Worm (Caenorhabditis elegans): ENCODE measurements around the gene T19C3.6.

Gene T19C3.6

ce11 chrIII:598687-599086 is 32.6 kb downstream of the T19C3.6 start, which contains the start of gene Y55B1AR.2:
Gene Y55B1AR.2, minus strand, starts transcription at chrIII:598787.
- TF ChIP-seq unc-62 (GFP tag; optimal IDR thresholded peaks at IDR 0.05), result no peak

- TF ChIP-seq unc-62 (GFP tag; optimal IDR thresholded peaks at IDR 0.05), result no peak
Observed at ce11 chrIII:598168-598567, 33.2 kb downstream of the T19C3.6 start.

- no peak for TF ChIP-seq unc-62 (GFP tag; optimal IDR thresholded peaks at IDR 0.05)
Observed at ce11 chrIII:595449-595848, 35.9 kb downstream of the T19C3.6 start.

DNA sequence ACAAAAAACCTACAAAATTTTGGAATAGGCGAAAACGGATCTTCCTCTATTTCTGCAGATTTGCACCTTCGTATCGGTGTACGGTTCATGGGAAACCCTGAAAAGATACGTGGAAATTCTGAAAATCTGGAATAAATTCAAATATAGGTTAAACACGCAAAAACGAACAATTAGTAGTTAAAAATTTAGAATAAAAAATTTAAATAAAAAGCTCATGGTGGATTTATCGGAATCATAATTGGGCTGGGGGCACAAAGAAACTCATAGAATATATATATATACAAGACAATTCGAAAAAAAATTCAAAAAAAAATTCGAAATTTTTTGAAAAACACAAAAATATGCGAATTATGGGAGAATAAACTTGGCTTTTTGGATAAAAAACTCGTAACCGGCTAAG is 44.3 kb downstream of the T19C3.6 start, which contains the start of gene helq-1:
helq-1 (minus strand) TSS at position 101 of the 400 bp plus-strand sequence.
- no peak for TF ChIP-seq unc-62 (GFP tag; optimal IDR thresholded peaks at IDR 0.05)
